Worm (Caenorhabditis elegans): ENCODE data around the gene dct-16.
A peak's percentile ranks its signal among the peaks of the same experiment; 100 is the strongest.

The dct-16 gene

ce11 chrV:20476981-20477380 lies 21.9 kb downstream of the dct-16 start:
- TF ChIP-seq mep-1 (tag; optimal IDR thresholded peaks at IDR 0.05) (no peak), sptf-1 (tag; optimal IDR thresholded peaks at IDR 0.05) (no peak), ces-1 (GFP tag; optimal IDR thresholded peaks at IDR 0.05) (no peak), drap-1 (GFP tag; optimal IDR thresholded peaks at IDR 0.05) (no peak), zip-8 (tag; optimal IDR thresholded peaks at IDR 0.05) (no peak), pha-4 (tag; optimal IDR thresholded peaks at IDR 0.05) (no peak), hlh-1 (tag; optimal IDR thresholded peaks at IDR 0.05) (no peak), bed-3 (GFP tag; optimal IDR thresholded peaks at IDR 0.05) (no peak), M03D4.4 (tag; optimal IDR thresholded peaks at IDR 0.05) (no peak), mls-2 (tag; optimal IDR thresholded peaks at IDR 0.05) (no peak), ztf-11 (tag; optimal IDR thresholded peaks at IDR 0.05) (no peak), lin-32 (GFP tag; optimal IDR thresholded peaks at IDR 0.05) (no peak), ceh-43 (GFP tag; optimal IDR thresholded peaks at IDR 0.05) (no peak), tbx-8 (GFP tag; optimal IDR thresholded peaks at IDR 0.05) (no peak), nhr-28 (tag; optimal IDR thresholded peaks at IDR 0.05) (no peak), ceh-83 (GFP tag; optimal IDR thresholded peaks at IDR 0.05) (no peak)

ce11 chrV:20476514-20476913 lies 22.3 kb downstream of the dct-16 start:
- TF ChIP-seq ceh-39 (tag; optimal IDR thresholded peaks at IDR 0.05) (no peak), mls-2 (tag; optimal IDR thresholded peaks at IDR 0.05) (no peak), zip-8 (tag; optimal IDR thresholded peaks at IDR 0.05) (no peak), unc-62 (GFP tag; optimal IDR thresholded peaks at IDR 0.05) (no peak), lin-13 (tag; optimal IDR thresholded peaks at IDR 0.05) (no peak), pha-4 (tag; optimal IDR thresholded peaks at IDR 0.05) (no peak), flh-1 (GFP tag; optimal IDR thresholded peaks at IDR 0.05) (no peak), nhr-76 (tag; optimal IDR thresholded peaks at IDR 0.05) (no peak), elt-1 (tag; optimal IDR thresholded peaks at IDR 0.05; ENCODE audit: borderline replicate concordance, insufficient read depth) (no peak), nhr-12 (tag; optimal IDR thresholded peaks at IDR 0.05) (no peak), ceh-43 (GFP tag; optimal IDR thresholded peaks at IDR 0.05) (no peak), mab-5 (tag; optimal IDR thresholded peaks at IDR 0.05) (no peak), ces-1 (GFP tag; optimal IDR thresholded peaks at IDR 0.05) (no peak)

- TF ChIP-seq elt-1 (tag; optimal IDR thresholded peaks at IDR 0.05; ENCODE audit: borderline replicate concordance, insufficient read depth): no peak
- TF ChIP-seq lsy-2 (tag; optimal IDR thresholded peaks at IDR 0.05): peak; percentile 76
- no peak for TF ChIP-seq ham-2 (GFP tag; optimal IDR thresholded peaks at IDR 0.05)
Measured at ce11 chrV:20475830-20476229, 23.0 kb downstream of the dct-16 start, which contains the start of gene B0250.7. B0250.7 (minus strand) TSS chrV:20476061.

- TF ChIP-seq snpc-4 (tag; optimal IDR thresholded peaks at IDR 0.05): no peak
- no peak for TF ChIP-seq mls-2 (tag; optimal IDR thresholded peaks at IDR 0.05)
- no peak for TF ChIP-seq drap-1 (GFP tag; optimal IDR thresholded peaks at IDR 0.05)
- TF ChIP-seq unc-39 (tag; optimal IDR thresholded peaks at IDR 0.05): no peak
- TF ChIP-seq hlh-1 (tag; optimal IDR thresholded peaks at IDR 0.05): no peak
- TF ChIP-seq ceh-39 (tag; optimal IDR thresholded peaks at IDR 0.05): no peak
- TF ChIP-seq sem-2 (GFP tag; optimal IDR thresholded peaks at IDR 0.05): no peak
- TF ChIP-seq nhr-12 (tag; optimal IDR thresholded peaks at IDR 0.05): no peak
- no peak for TF ChIP-seq pha-4 (tag; optimal IDR thresholded peaks at IDR 0.05)
- TF ChIP-seq blmp-1 (tag; optimal IDR thresholded peaks at IDR 0.05): no peak
- TF ChIP-seq ham-2 (GFP tag; optimal IDR thresholded peaks at IDR 0.05): no peak
- no peak for TF ChIP-seq elt-1 (tag; optimal IDR thresholded peaks at IDR 0.05; ENCODE audit: borderline replicate concordance, insufficient read depth)
- no peak for TF ChIP-seq nhr-28 (tag; optimal IDR thresholded peaks at IDR 0.05)
Measured at ce11 chrV:20475029-20475428, 23.8 kb downstream of the dct-16 start.

- no peak for TF ChIP-seq bed-3 (GFP tag; optimal IDR thresholded peaks at IDR 0.05)
- no peak for TF ChIP-seq nhr-237 (tag; optimal IDR thresholded peaks at IDR 0.05)
- no peak for TF ChIP-seq snpc-4 (tag; optimal IDR thresholded peaks at IDR 0.05)
- TF ChIP-seq mep-1 (tag; optimal IDR thresholded peaks at IDR 0.05): no peak
- no peak for TF ChIP-seq unc-120 (tag; optimal IDR thresholded peaks at IDR 0.05; ENCODE audit: poor library complexity, severe bottlenecking)
- TF ChIP-seq unc-39 (tag; optimal IDR thresholded peaks at IDR 0.05): no peak
- no peak for TF ChIP-seq elt-3 (tag; optimal IDR thresholded peaks at IDR 0.05)
- TF ChIP-seq cnd-1 (tag; optimal IDR thresholded peaks at IDR 0.05): no peak
- TF ChIP-seq nhr-2 (tag; optimal IDR thresholded peaks at IDR 0.05): no peak
- TF ChIP-seq tbx-8 (GFP tag; optimal IDR thresholded peaks at IDR 0.05): no peak
- TF ChIP-seq hlh-1 (tag; optimal IDR thresholded peaks at IDR 0.05): no peak
- no peak for TF ChIP-seq ceh-43 (GFP tag; optimal IDR thresholded peaks at IDR 0.05)
- no peak for TF ChIP-seq sptf-1 (tag; optimal IDR thresholded peaks at IDR 0.05)
- TF ChIP-seq blmp-1 (tag; optimal IDR thresholded peaks at IDR 0.05): no peak
- no peak for TF ChIP-seq flh-1 (GFP tag; optimal IDR thresholded peaks at IDR 0.05)
- TF ChIP-seq drap-1 (GFP tag; optimal IDR thresholded peaks at IDR 0.05): no peak
- no peak for TF ChIP-seq M03D4.4 (tag; optimal IDR thresholded peaks at IDR 0.05)
Measured at ce11 chrV:20470385-20470784, 28.5 kb downstream of the dct-16 start, which contains the start of gene B0250.8. B0250.8 (minus strand) TSS chrV:20470485.

Measured in whole organism, mixed stage, embryonic.